Worm (Caenorhabditis elegans) whole organism, late embryonic: ENCODE results near the gene mac-1.

Source experiments
- ama-1 ChIP-seq: fragments of 150-350 bp; optimal IDR thresholded peaks from 2 replicates; lab custom pipeline; 2014
- ceh-48 ChIP-seq: sonication (generic microtip); optimal IDR thresholded peaks from 2 replicates; lab custom pipeline; 2016; ENCODE audit warnings: missing genetic modification characterization, inconsistent platforms, missing compliant biosample characterization
- elt-2 ChIP-seq: sonication (generic microtip); optimal IDR thresholded peaks from 2 replicates; lab custom pipeline; 2016; ENCODE audit warnings: missing genetic modification reagents, missing genetic modification characterization, missing compliant biosample characterization
- ref-2 ChIP-seq: sonication (generic microtip); optimal IDR thresholded peaks from 2 replicates; lab custom pipeline; 2016; ENCODE audit warnings: missing genetic modification characterization, missing compliant biosample characterization
- sox-4 ChIP-seq: sonication (generic microtip); optimal IDR thresholded peaks from 2 replicates; lab custom pipeline; 2017; ENCODE audit warnings: mild to moderate bottlenecking, missing genetic modification characterization, inconsistent platforms, missing compliant biosample characterization
- tbx-7 ChIP-seq: sonication (generic microtip); optimal IDR thresholded peaks from 2 replicates; lab custom pipeline; 2016; ENCODE audit warnings: missing genotype, missing genetic modification characterization, missing compliant biosample characterization

- TF ChIP-seq ref-2 (tag; lab: Kevin White, UChicago) (no peak), ama-1 (lab: Kevin White, UChicago) (no peak), sox-4 (tag; lab: Kevin White, UChicago) (no peak), ceh-48 (no peak), elt-2 (no peak), tbx-7 (no peak)
These were observed 35.0 kb downstream of the mac-1 start, which contains the start of gene ztf-22 for ce11 chrII:13285729-13286128.
